Worm (Caenorhabditis elegans): ENCODE measurements around the gene hizr-1.

- no peak for TF ChIP-seq pha-4 (tag; optimal IDR thresholded peaks at IDR 0.05)
- no peak for TF ChIP-seq nhr-12 (tag; optimal IDR thresholded peaks at IDR 0.05)
Measured at ce11 chrX:11316750-11317149, 1.3 kb upstream of the hizr-1 start, which contains the start of gene nlp-57.

Measured in whole organism, mixed stage, embryonic.